In genomic region chrX:16279340-16279941, dm6 we compare ENCODE assay signal across 1 fruit fly cellular context.
TF ChIP-seq lines count a peak whose summit lies in the region.

No protein-coding gene starts in this region.

TF ChIP-seq in whole organism, embryonic, 481 proteins besides CTCF, POLR2A, EP300 and RAD21 (continued from another document):
- TF ChIP-seq run (tag; optimal IDR thresholded peaks at IDR 0.05; lab: Kevin White, UChicago) (peak; percentile 52), CG18764 (GFP tag; optimal IDR thresholded peaks at IDR 0.05; lab: Kevin White, UChicago) (no peak), Trl (optimal IDR thresholded peaks at IDR 0.05; lab: Kevin White, UChicago) (no peak), Trl (GFP tag; optimal IDR thresholded peaks at IDR 0.05; lab: Kevin White, UChicago) (peak; percentile 89), emc (GFP tag; optimal IDR thresholded peaks at IDR 0.05; lab: Kevin White, UChicago) (peak; percentile 31), Neu2 (GFP tag; optimal IDR thresholded peaks at IDR 0.05; lab: Kevin White, UChicago; ENCODE audit: borderline replicate concordance) (no peak), CG16779 (GFP tag; IDR thresholded peaks at IDR 0.05; lab: Robert Waterston, UW) (peak; percentile 23; the same call in 1 of the 2 replicates), CG12155 (GFP tag; optimal IDR thresholded peaks at IDR 0.05; lab: Kevin White, UChicago) (peak; percentile 69), CG11085 (GFP tag; IDR thresholded peaks at IDR 0.05; lab: Robert Waterston, UW) (peak; percentile 85), CrebB (tag; optimal IDR thresholded peaks at IDR 0.05; lab: Kevin White, UChicago) (peak; percentile 22), wdn (GFP tag; IDR thresholded peaks at IDR 0.05; lab: Robert Waterston, UW) (peak; percentile 60), so (GFP tag; IDR thresholded peaks at IDR 0.05; lab: Robert Waterston, UW) (peak; percentile 75), tna (GFP tag; IDR thresholded peaks at IDR 0.05; lab: Robert Waterston, UW; ENCODE audit: partially characterized antibody) (no peak), CG10431 (GFP tag; optimal IDR thresholded peaks at IDR 0.05; lab: Kevin White, UChicago) (no peak), tup (GFP tag; optimal IDR thresholded peaks at IDR 0.05; lab: Kevin White, UChicago) (peak; percentile 44), mld (GFP tag; IDR thresholded peaks at IDR 0.05; lab: Robert Waterston, UW; ENCODE audit: partially characterized antibody) (no peak), jing (GFP tag; optimal IDR thresholded peaks at IDR 0.05; lab: Kevin White, UChicago) (peak; percentile 70), Dip2 (GFP tag; IDR thresholded peaks at IDR 0.05; lab: Robert Waterston, UW) (peak; percentile 56; the same call in 1 of the 2 replicates), Hr78 (GFP tag; optimal IDR thresholded peaks at IDR 0.05; lab: Kevin White, UChicago) (peak in 1 of 2 experiments; percentile 45), CG31441 (GFP tag; IDR thresholded peaks at IDR 0.05; lab: Robert Waterston, UW) (peak; percentile 49), CG3407 (GFP tag; optimal IDR thresholded peaks at IDR 0.05; lab: Kevin White, UChicago) (peak; percentile 61), Six4 (GFP tag; optimal IDR thresholded peaks at IDR 0.05; lab: Kevin White, UChicago) (peak; percentile 58), tio (GFP tag; optimal IDR thresholded peaks at IDR 0.05; lab: Kevin White, UChicago) (peak; percentile 71), CG12744 (GFP tag; optimal IDR thresholded peaks at IDR 0.05; lab: Kevin White, UChicago) (peak; percentile 18), CG2120 (GFP tag; optimal IDR thresholded peaks at IDR 0.05; lab: Kevin White, UChicago) (peak; percentile 83), ind (GFP tag; optimal IDR thresholded peaks at IDR 0.05; lab: Kevin White, UChicago) (peak; percentile 89), mam (GFP tag; optimal IDR thresholded peaks at IDR 0.05; lab: Kevin White, UChicago) (peak; percentile 96), B-H1 (GFP tag; IDR thresholded peaks at IDR 0.05; lab: Robert Waterston, UW) (peak; percentile 88), stwl (tag; optimal IDR thresholded peaks at IDR 0.05; lab: Kevin White, UChicago) (no peak), grau (tag; optimal IDR thresholded peaks at IDR 0.05; lab: Kevin White, UChicago) (peak; percentile 73), da (GFP tag; optimal IDR thresholded peaks at IDR 0.05; lab: Kevin White, UChicago) (peak; percentile 39), Dip3 (GFP tag; optimal IDR thresholded peaks at IDR 0.05; lab: Kevin White, UChicago) (peak; percentile 68), croc (GFP tag; conservative IDR thresholded peaks at IDR 0.05; lab: Robert Waterston, UW) (peak; percentile 83), wek (GFP tag; optimal IDR thresholded peaks at IDR 0.05; lab: Kevin White, UChicago) (peak; percentile 48), sens-2 (GFP tag; IDR thresholded peaks at IDR 0.05; lab: Robert Waterston, UW) (peak; percentile 63; the same call in 1 of the 2 replicates), ATbp (GFP tag; optimal IDR thresholded peaks at IDR 0.05; lab: Kevin White, UChicago) (peak; percentile 81)
TF ChIP-seq in whole organism, embryonic: peak in this region for 391.
